Worm (Caenorhabditis elegans): ENCODE results near the gene H04D03.4.

The H04D03.4 gene

ce11 chrIII:10435938-10436842, 14.7 kb downstream of the H04D03.4 start, which contains the start of the genes smrd-1 and enu-3.1 (continued):
- TF ChIP-seq C04F5.9 (tag; optimal IDR thresholded peaks at IDR 0.05) (peak; percentile 9), lin-15B (tag; optimal IDR thresholded peaks at IDR 0.05) (peak; percentile 72), irx-1 (tag; optimal IDR thresholded peaks at IDR 0.05) (peak; percentile 23), unc-130 (tag; optimal IDR thresholded peaks at IDR 0.05) (peak; percentile 20), tbx-2 (tag; optimal IDR thresholded peaks at IDR 0.05) (peak; percentile 78), ztf-11 (tag; optimal IDR thresholded peaks at IDR 0.05) (peak in 1 of 2 experiments; percentile 65), isw-1 (GFP tag; IDR thresholded peaks at IDR 0.05) (peak; percentile 73), aly-2 (tag; optimal IDR thresholded peaks at IDR 0.05) (peak; percentile 28), nhr-20 (tag; optimal IDR thresholded peaks at IDR 0.05) (peak; percentile 66), C16A3.4 (tag; optimal IDR thresholded peaks at IDR 0.05) (peak; percentile 13), lin-14 (GFP tag; optimal IDR thresholded peaks at IDR 0.05) (peak; percentile 78)

- TF ChIP-seq ceh-82 (tag; optimal IDR thresholded peaks at IDR 0.05) (peak in 2 of 3 experiments; percentile 13 to 22), nhr-20 (tag; optimal IDR thresholded peaks at IDR 0.05) (peak; percentile 22), sup-37 (GFP tag; optimal IDR thresholded peaks at IDR 0.05) (no peak), nhr-19 (GFP tag; conservative IDR thresholded peaks at IDR 0.05) (peak; percentile 44), rnt-1 (tag; optimal IDR thresholded peaks at IDR 0.05) (peak; percentile 78), dsc-1 (tag; optimal IDR thresholded peaks at IDR 0.05) (peak; percentile 45), ceh-63 (GFP tag; optimal IDR thresholded peaks at IDR 0.05) (no peak), irx-1 (tag; optimal IDR thresholded peaks at IDR 0.05) (peak; percentile 15), lir-3 (tag; optimal IDR thresholded peaks at IDR 0.05; ENCODE audit: poor library complexity) (no peak), F16B12.6 (tag; optimal IDR thresholded peaks at IDR 0.05) (peak; percentile 17), nhr-71 (tag; optimal IDR thresholded peaks at IDR 0.05) (peak; percentile 64), nhr-84 (tag; optimal IDR thresholded peaks at IDR 0.05) (no peak), efl-1 (optimal IDR thresholded peaks at IDR 0.05) (peak; percentile 6 to 36), efl-1 (GFP tag; optimal IDR thresholded peaks at IDR 0.05 in 1 of 2) (peak; percentile 26 to 93), pax-3 (tag; optimal IDR thresholded peaks at IDR 0.05) (peak; percentile 39), snu-23 (GFP tag; optimal IDR thresholded peaks at IDR 0.05) (peak; percentile 34), lin-35 (GFP tag; optimal IDR thresholded peaks at IDR 0.05) (peak in 1 of 2 experiments; percentile 2), xbp-1 (tag; optimal IDR thresholded peaks at IDR 0.05) (no peak), fkh-8 (tag; optimal IDR thresholded peaks at IDR 0.05) (peak; percentile 83), fkh-10 (GFP tag; optimal IDR thresholded peaks at IDR 0.05) (no peak), ztf-4 (tag; optimal IDR thresholded peaks at IDR 0.05) (no peak), lsy-2 (tag; optimal IDR thresholded peaks at IDR 0.05) (peak; percentile 7 to 55), ces-1 (GFP tag; optimal IDR thresholded peaks at IDR 0.05) (no peak), lin-13 (GFP tag; optimal IDR thresholded peaks at IDR 0.05) (peak; percentile 2), nhr-47 (tag; optimal IDR thresholded peaks at IDR 0.05) (peak; percentile 70), sox-4 (tag; optimal IDR thresholded peaks at IDR 0.05) (peak; percentile 11), mdl-1 (tag; optimal IDR thresholded peaks at IDR 0.05) (peak in 1 of 2 experiments; percentile 21), dpl-1 (GFP tag; optimal IDR thresholded peaks at IDR 0.05) (peak in 1 of 3 experiments; percentile 19), swsn-7 (tag; optimal IDR thresholded peaks at IDR 0.05) (peak; percentile 55), C16A3.4 (tag; optimal IDR thresholded peaks at IDR 0.05) (no peak), isw-1 (GFP tag; IDR thresholded peaks at IDR 0.05) (peak; percentile 8; the same call in 1 of the 2 replicates), tbx-2 (tag; optimal IDR thresholded peaks at IDR 0.05) (peak; percentile 3), mep-1 (tag; optimal IDR thresholded peaks at IDR 0.05) (no peak)
These were observed 18.8 kb downstream of the H04D03.4 start for ce11 chrIII:10432104-10432503.
